Fruit fly (Drosophila melanogaster) whole organism: ENCODE data around the gene mirr.

Source experiments
- CG8478 ChIP-seq: fragments of >200 bp; optimal IDR thresholded peaks from 2 replicates; lab custom pipeline; 2018; ENCODE audit warnings: inconsistent platforms
- Dll ChIP-seq: fragments of >200 bp; optimal IDR thresholded peaks from 2 replicates; lab custom pipeline; 2017
- EcR ChIP-seq, 2 experiments: fragments of >200 bp; optimal IDR thresholded peaks; 2 replicates each; lab custom pipeline; 2017; ENCODE audit warnings: missing biosample characterization in 2 of 2, missing genetic modification characterization in 2 of 2, missing genetic modification reagents in 2 of 2
- pan ChIP-seq: fragments of >200 bp; optimal IDR thresholded peaks from 2 replicates; lab custom pipeline; 2017
- psq ChIP-seq: fragments of >200 bp; optimal IDR thresholded peaks from 2 replicates; lab custom pipeline; 2017
- usp ChIP-seq: fragments of >200 bp; optimal IDR thresholded peaks from 2 replicates; lab custom pipeline; 2017; ENCODE audit warnings: missing biosample characterization, missing genetic modification characterization, mixed read lengths

The mirr gene

DNA sequence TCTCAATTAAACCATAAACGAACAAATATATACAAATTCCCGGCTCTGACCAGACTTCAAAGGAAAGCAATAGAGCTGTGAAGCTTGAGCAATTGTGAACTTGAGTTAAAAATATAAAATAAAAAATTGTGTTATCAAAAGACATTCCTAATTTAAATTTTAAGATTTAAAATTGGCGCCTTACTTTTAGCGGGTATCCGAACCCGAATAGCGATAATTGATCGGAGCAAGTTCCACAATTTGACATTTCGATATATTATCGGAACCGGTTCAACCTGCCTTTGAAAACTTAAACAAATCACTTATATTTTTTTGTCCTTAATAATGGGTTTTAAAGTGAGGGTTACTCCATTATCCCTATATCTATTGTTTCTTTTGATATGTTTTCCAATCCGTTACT lies 39.3 kb downstream of the mirr start:
- TF ChIP-seq usp (GFP tag; lab: Kevin White, UChicago) (no peak), EcR (GFP tag; optimal IDR thresholded peaks at IDR 0.05; lab: Kevin White, UChicago) (no peak), Dll (no peak), CG8478 (no peak), pan (lab: Kevin White, UChicago) (no peak)

DNA sequence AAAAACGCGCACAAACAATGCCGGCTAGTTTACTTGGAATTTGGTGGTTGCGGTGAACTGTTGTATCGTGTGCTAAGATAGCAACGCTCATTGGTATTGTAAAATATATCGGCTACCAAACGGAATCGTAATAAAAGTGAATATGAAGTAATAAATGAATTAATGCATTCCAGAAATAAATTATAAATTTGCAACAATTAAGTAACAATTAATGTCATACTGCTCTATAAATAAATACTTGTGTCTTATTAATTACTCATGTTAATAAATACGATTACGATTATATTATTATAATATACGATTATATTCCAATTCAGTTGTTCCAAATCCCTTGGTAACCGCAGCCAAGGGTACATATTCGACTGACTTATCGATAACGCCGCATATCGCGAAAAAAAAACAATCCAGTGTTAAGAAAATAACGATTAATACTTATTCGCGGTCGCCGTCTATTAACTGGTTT lies 41.1 kb downstream of the mirr start, which contains the start of the genes SmD1 and Ptp69D:
TSS of gene SmD1 (minus strand) at position 62 of the 463 bp plus-strand sequence.
TSS of gene Ptp69D (plus strand) at position 396 of the 463 bp plus-strand sequence.
- no peak for TF ChIP-seq usp (GFP tag; lab: Kevin White, UChicago)

DNA sequence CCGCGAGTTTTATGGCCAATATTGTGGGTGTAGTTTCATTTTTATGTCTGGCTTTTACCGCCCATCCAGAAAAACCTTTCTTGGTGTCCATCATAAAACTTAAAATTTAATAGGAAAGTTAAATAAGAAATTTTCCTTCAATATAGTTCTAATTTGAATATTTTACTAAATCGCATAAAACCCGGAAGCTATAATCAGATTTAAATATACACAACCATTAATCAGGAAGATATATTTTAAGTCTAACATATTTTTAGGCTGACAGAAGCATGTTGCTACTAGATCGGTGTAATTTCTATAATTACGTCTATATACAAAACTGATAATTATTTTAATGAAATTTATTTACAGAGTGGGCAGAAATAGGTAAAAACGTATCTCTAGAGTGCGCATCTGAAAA lies 42.3 kb downstream of the mirr start:
- no peak for TF ChIP-seq pan (lab: Kevin White, UChicago)
- TF ChIP-seq Dll, result no peak
- TF ChIP-seq CG8478, result no peak
- no peak for TF ChIP-seq EcR (GFP tag; optimal IDR thresholded peaks at IDR 0.05; lab: Kevin White, UChicago)
- TF ChIP-seq usp (GFP tag; lab: Kevin White, UChicago), result no peak
- TF ChIP-seq psq (lab: Kevin White, UChicago), result no peak

DNA sequence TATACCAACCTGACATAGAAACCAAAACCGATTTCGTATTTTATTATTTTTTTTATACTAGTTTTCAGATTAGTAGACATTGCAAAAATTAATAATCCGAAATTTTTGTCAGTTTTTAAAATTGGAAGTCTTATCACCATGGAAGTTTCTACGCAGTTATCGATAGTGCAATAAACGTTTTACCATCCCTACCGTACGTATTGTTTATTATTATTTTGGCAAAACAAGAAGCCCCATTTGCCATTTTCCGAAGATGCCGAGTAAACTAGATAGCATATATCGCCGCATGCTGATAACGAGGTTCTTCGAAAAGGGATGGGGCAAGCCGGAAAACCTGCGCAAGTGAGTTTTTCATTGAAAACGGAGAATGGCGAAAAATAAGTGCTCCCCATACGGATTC lies 48.2 kb downstream of the mirr start, which contains the start of gene CG32112:
TSS of gene CG32112 (plus strand) at position 111 of the 400 bp plus-strand sequence.
- TF ChIP-seq CG8478, result no peak
- TF ChIP-seq usp (GFP tag; lab: Kevin White, UChicago), result no peak
- TF ChIP-seq psq (lab: Kevin White, UChicago), result no peak
- TF ChIP-seq EcR (GFP tag; optimal IDR thresholded peaks at IDR 0.05; lab: Kevin White, UChicago), result no peak
- no peak for TF ChIP-seq pan (lab: Kevin White, UChicago)
- TF ChIP-seq Dll, result no peak

DNA sequence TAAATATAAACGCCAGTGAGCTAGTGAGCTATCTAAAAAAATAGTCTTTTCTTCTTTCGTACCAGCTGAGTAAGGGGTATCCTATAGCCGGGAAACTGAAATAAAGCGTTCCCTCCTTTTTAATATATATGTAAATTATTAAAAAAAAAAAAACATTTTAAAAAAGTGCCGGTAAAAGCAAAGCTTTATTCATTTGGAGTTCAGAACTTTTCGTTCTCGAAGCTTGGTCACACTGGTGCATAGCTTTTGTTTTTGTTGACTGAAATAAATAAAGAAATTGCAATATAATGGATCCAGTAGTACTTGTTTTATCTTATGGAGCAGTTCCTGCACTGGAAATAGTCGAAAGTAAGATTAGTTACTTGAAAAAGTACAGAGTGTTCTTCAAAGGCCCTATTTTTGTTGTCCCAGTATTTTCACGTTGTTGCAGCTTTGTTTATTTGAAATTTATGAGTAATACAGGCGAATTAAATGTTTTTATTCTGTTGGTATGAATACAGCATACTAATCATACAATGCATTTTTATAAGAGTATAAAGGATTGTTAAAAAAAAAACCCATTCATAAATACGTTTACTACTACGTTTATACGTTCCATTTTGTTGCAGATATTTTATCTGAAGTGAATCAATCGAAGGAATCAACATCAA lies 51.8 kb downstream of the mirr start, which contains the start of gene CG32109:
TSS of gene CG32109 (plus strand) at position 224 of the 650 bp plus-strand sequence.
- TF ChIP-seq EcR (GFP tag; optimal IDR thresholded peaks at IDR 0.05; lab: Kevin White, UChicago) (no peak), CG8478 (no peak), Dll (no peak), psq (lab: Kevin White, UChicago) (no peak), usp (GFP tag; lab: Kevin White, UChicago) (no peak), pan (lab: Kevin White, UChicago) (no peak)

DNA sequence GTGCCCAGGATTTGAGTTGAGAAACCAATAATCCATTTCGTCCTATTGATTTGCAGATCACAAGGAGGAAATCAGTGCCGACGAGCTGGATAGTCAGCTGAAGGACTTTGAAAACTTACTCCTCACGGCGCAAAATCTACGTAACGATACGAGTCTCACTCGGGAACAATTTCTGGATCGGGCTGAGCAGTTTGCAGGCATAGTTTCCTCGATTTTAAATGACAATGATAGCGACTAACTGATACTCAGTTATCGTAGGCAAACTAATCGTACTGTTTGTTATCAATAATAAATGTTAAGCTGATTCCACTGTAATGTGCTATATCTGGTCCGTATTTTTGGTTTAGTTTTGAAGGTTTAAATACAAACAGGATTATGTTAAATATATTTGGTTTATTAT lies 52.8 kb downstream of the mirr start:
- no peak for TF ChIP-seq usp (GFP tag; lab: Kevin White, UChicago)
- TF ChIP-seq CG8478, result no peak
- TF ChIP-seq psq (lab: Kevin White, UChicago), result no peak
- TF ChIP-seq Dll, result no peak
- no peak for TF ChIP-seq pan (lab: Kevin White, UChicago)
- TF ChIP-seq EcR (GFP tag; optimal IDR thresholded peaks at IDR 0.05; lab: Kevin White, UChicago), result no peak

DNA sequence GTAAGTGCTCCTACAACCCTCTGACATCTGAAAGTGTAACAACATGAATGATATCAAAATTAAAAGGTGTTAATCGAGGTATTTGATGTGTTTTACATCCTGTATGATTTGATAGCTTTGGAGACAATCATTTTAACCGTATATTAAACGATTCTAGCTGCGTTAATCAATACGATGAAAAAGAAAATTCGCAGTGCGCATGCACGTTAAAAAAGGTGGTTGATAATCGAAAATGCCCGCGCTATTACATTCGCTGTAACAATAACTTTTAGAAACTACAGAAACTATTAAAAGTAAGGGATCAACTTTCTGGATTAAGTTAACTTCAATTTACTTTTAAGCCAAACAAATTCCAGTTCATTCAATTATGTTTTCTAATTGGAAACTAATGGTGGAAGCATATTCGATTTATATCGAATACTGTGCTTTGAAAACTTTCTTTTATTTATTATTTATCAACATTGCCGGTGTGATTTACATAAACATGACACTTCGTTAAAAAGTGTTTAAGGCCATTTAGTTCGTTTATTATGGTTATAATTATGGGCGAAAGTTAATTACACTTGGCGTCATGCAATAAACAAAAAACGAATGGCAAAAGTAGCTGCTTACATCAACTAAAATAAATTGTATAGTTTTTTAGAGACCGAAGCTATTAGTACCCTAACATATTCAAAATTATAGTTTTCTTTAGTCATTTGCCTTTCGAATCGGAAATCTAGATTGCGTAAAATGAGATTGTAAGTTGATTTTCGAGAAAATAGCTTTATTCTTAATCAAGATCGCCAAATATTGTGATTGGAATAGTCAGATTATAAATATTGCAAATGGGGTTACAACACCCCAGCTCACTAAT lies 55.5 kb downstream of the mirr start:
- TF ChIP-seq psq (lab: Kevin White, UChicago), result no peak
- TF ChIP-seq CG8478, result no peak

DNA sequence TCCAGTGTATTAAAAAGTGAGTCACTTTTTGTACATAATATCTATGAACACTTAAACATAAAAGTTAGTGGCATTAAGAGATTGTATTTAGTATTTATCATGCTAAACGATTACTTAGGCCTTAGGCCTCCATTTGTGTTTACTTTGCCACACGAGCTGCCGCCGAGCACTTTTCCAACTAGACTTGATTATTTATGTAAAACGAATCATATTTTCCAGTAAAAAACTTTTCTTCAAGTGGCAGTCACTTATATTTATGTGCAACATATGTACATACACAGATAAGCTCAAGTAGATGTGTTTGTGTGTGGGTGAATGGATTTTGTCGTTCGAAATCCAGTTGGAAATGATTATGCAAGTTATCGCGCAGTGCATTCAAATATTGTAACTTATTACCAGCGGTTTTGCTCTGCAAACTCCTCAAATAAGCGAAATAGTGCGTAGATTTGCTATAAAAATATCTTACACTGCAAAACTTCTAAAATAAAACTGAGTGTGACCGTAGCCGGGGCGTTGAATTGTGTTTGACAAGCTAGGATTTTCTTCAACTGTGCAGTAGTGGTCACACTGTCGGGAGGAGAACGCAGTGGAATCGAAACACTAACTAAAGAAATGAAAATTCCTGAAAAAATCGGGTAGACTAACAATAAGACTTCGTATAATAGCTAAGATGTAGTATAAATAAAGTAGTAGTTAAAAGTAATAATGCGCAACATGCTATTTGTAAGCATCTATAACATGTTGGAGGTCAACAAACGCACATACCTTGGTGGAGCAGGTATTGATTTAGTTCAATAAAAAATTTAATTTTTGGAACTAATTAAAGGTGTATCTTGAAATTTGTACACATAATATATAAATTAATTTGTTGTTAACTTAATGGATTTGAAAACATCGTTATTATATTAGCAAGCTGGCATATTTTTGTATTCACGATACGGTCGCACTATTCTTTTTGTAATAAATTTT lies 56.4 kb downstream of the mirr start, which contains the start of the genes Klc and CG10984:
TSS of gene Klc (minus strand) at position 490 of the 969 bp plus-strand sequence.
TSS of gene CG10984 (plus strand) at position 553 of the 969 bp plus-strand sequence.
- no peak for TF ChIP-seq CG8478
- no peak for TF ChIP-seq usp (GFP tag; lab: Kevin White, UChicago)
- TF ChIP-seq Dll, result no peak

DNA sequence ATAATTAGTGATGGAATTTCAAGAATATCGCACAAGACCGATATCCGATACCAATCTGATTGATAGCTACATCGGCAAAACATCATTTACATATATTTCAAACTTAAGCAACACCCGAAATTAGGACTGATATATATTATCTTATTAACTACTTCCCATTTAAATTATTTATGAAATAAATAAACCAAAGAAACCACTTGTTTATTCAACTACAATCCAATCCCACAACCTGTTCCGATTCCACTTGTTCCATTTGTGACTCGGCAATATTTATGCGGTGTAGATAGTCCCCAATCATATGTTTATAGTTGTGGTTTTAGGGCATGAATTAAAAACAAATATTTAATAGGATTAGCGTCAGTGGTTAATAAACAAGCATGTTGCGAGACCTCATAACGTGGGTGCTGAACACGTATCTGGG lies 61.3 kb downstream of the mirr start, which contains the start of the genes CG10973 and Vps13D:
TSS of gene CG10973 (minus strand) at position 6 of the 421 bp plus-strand sequence.
TSS of gene Vps13D (plus strand) at position 281 of the 421 bp plus-strand sequence.
- TF ChIP-seq CG8478 (no peak), usp (GFP tag; lab: Kevin White, UChicago) (no peak), EcR (GFP tag; optimal IDR thresholded peaks at IDR 0.05; lab: Kevin White, UChicago) (no peak), Dll (no peak), psq (lab: Kevin White, UChicago) (no peak), pan (lab: Kevin White, UChicago) (no peak)
